Worm (Caenorhabditis elegans): ENCODE results near the gene aqp-5.

DNA sequence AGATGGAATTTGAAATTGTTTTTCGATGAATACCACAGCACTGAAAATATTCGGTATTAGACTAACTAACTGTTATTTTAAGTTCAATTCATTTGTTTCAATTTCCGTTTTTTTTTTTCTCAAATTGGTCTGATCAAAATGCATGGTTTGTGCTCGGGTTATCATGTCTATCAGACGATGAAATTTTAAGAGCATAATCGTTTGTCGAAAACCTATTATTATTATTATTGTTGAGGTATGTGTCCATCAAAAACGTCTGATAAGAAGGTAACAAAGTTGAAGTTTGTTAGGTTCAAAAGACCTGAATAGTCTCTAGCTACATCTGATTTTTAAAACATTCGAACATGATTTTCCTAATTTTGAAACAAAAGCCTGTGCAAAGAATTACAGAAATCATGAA is 7.5 kb upstream of the aqp-5 start:
- TF ChIP-seq nhr-237 (tag; optimal IDR thresholded peaks at IDR 0.05): no peak
- no peak for TF ChIP-seq snpc-4 (tag; optimal IDR thresholded peaks at IDR 0.05)
- TF ChIP-seq lin-39 (tag; optimal IDR thresholded peaks at IDR 0.05): no peak
- TF ChIP-seq aly-2 (tag; optimal IDR thresholded peaks at IDR 0.05): no peak
- TF ChIP-seq elt-3 (tag; optimal IDR thresholded peaks at IDR 0.05): no peak
- no peak for TF ChIP-seq nhr-77 (tag; optimal IDR thresholded peaks at IDR 0.05)
- no peak for TF ChIP-seq lin-13 (GFP tag; optimal IDR thresholded peaks at IDR 0.05)
- no peak for TF ChIP-seq nhr-11 (tag; optimal IDR thresholded peaks at IDR 0.05)
- TF ChIP-seq zag-1 (tag; optimal IDR thresholded peaks at IDR 0.05): no peak
- TF ChIP-seq mdl-1 (tag; optimal IDR thresholded peaks at IDR 0.05): no peak
- TF ChIP-seq ceh-82 (tag; optimal IDR thresholded peaks at IDR 0.05): no peak
- TF ChIP-seq ama-1 (optimal IDR thresholded peaks at IDR 0.05): no peak
- TF ChIP-seq nhr-12 (tag; optimal IDR thresholded peaks at IDR 0.05): no peak

Measured in whole organism, L2 larva.